Worm (Caenorhabditis elegans) whole organism, young adult: ENCODE results near the gene npr-31.

Experiments
- B0035.1 ChIP-seq: sonication (generic microtip); optimal IDR thresholded peaks from 2 replicates; lab custom pipeline; 2016; ENCODE audit warnings: missing genetic modification characterization, mild to moderate bottlenecking, missing compliant biosample characterization, missing genotype, missing genetic modification reagents
- F37B4.10 ChIP-seq: fragments of 200-800 bp; sonication (Bioruptor generic); IDR thresholded peaks from 2 replicates; pipeline ENCODE4 v1.3.6; 2022; ENCODE audit warnings: missing genetic modification characterization, missing compliant biosample characterization
- F39B2.1 ChIP-seq: fragments of 200-800 bp; sonication (Bioruptor generic); IDR thresholded peaks from 2 replicates; pipeline ENCODE4 v1.3.6; 2022; ENCODE audit warnings: missing genetic modification reagents, missing genetic modification characterization, missing compliant biosample characterization
- F49E8.2 ChIP-seq: sonication (generic microtip); optimal IDR thresholded peaks from 3 replicates; lab custom pipeline; 2017; ENCODE audit warnings: missing genetic modification characterization, mild to moderate bottlenecking, missing compliant biosample characterization, antibody characterized with exemption, moderate library complexity; ENCODE audit not compliant: insufficient read depth
- F57A8.1 ChIP-seq: fragments of 200-800 bp; sonication (Bioruptor generic); optimal IDR thresholded peaks from 2 replicates; lab custom pipeline; 2018; ENCODE audit warnings: mild to moderate bottlenecking, missing genetic modification characterization, moderate library complexity, missing compliant biosample characterization
- T07F8.4 ChIP-seq: sonication (generic microtip); optimal IDR thresholded peaks from 2 replicates; lab custom pipeline; 2016; ENCODE audit warnings: mild to moderate bottlenecking, missing genetic modification characterization, moderate library complexity, missing compliant biosample characterization
- Y53G8AR.9 ChIP-seq: fragments of 200-800 bp; sonication (Bioruptor generic); conservative IDR thresholded peaks from 2 replicates; pipeline ENCODE4 v1.3.6; 2022; ENCODE audit warnings: missing genetic modification reagents, missing genetic modification characterization, missing compliant biosample characterization
- Y67H2A.10 ChIP-seq: fragments of 200-800 bp; sonication (Bioruptor generic); conservative IDR thresholded peaks from 2 replicates; pipeline ENCODE4 v1.3.6; 2022; ENCODE audit warnings: missing genetic modification reagents, missing genetic modification characterization, missing compliant biosample characterization
- ama-1 ChIP-seq, 3 experiments: fragments of 150-350 bp in 1 of 3; sonication (generic microtip) in 2 of 3; optimal IDR thresholded peaks; 2 replicates each; lab custom pipeline; 2014 to 2018; ENCODE audit warnings: missing biosample characterization in 2 of 3, missing genetic modification characterization in 2 of 3, missing genetic modification reagents in 2 of 3
- atf-7 ChIP-seq: sonication (generic microtip); optimal IDR thresholded peaks from 2 replicates; lab custom pipeline; 2017; ENCODE audit warnings: mild to moderate bottlenecking, missing genetic modification characterization, missing compliant biosample characterization
- athp-1 ChIP-seq: sonication (generic microtip); optimal IDR thresholded peaks from 2 replicates; lab custom pipeline; 2017; ENCODE audit warnings: mild to moderate bottlenecking, missing genetic modification characterization, missing compliant biosample characterization
- attf-5 ChIP-seq: fragments of 200-800 bp; sonication (Bioruptor generic); optimal IDR thresholded peaks from 2 replicates; lab custom pipeline; 2018; ENCODE audit warnings: mild to moderate bottlenecking, missing genetic modification characterization, missing compliant biosample characterization
- attf-6 ChIP-seq: fragments of 200-800 bp; sonication (Bioruptor generic); IDR thresholded peaks from 2 replicates; pipeline ENCODE4 v1.3.6; 2022; ENCODE audit warnings: missing genetic modification reagents, missing genetic modification characterization, missing compliant biosample characterization
- cebp-1 ChIP-seq, 2 experiments: fragments of 200-800 bp in 1 of 2; sonication (Bioruptor generic) in 1 of 2; sonication (generic microtip) in 1 of 2; IDR thresholded peaks in 1 of 2; optimal IDR thresholded peaks in 1 of 2; 2 replicates each; pipeline versions ENCODE4 v1.3.6 to Lab custom; 2017 to 2022; ENCODE audit warnings: missing compliant biosample characterization in 2 of 2, missing genetic modification characterization in 2 of 2, mild to moderate bottlenecking in 1 of 2, missing genetic modification reagents in 1 of 2, moderate library complexity in 1 of 2
- chd-7 ChIP-seq: sonication (generic microtip); optimal IDR thresholded peaks from 2 replicates; lab custom pipeline; 2016; ENCODE audit warnings: mild to moderate bottlenecking, missing genetic modification characterization, moderate library complexity, missing compliant biosample characterization
- efl-1 ChIP-seq: fragments of 150-350 bp; optimal IDR thresholded peaks from 2 replicates; lab custom pipeline; 2014; ENCODE audit warnings: missing biosample characterization, missing genetic modification reagents, missing genetic modification characterization
- egl-18 ChIP-seq: fragments of 200-800 bp; sonication (Bioruptor generic); IDR thresholded peaks from 2 replicates; pipeline ENCODE4 v1.3.6; 2022; ENCODE audit warnings: missing genetic modification reagents, missing genetic modification characterization, missing compliant biosample characterization
- egrh-3 ChIP-seq: fragments of 200-800 bp; sonication (Bioruptor generic); IDR thresholded peaks from 2 replicates; pipeline ENCODE4 v1.3.6; 2022; ENCODE audit warnings: missing genetic modification reagents, missing genetic modification characterization, missing compliant biosample characterization
- ets-4 ChIP-seq: fragments of 200-800 bp; sonication (Bioruptor generic); optimal IDR thresholded peaks from 2 replicates; lab custom pipeline; 2018; ENCODE audit warnings: mild to moderate bottlenecking, missing genetic modification characterization, missing compliant biosample characterization
- hmg-1.2 ChIP-seq: fragments of 200-800 bp; sonication (Bioruptor generic); IDR thresholded peaks from 2 replicates; pipeline ENCODE4 v1.3.6; 2022; ENCODE audit warnings: missing genetic modification reagents, missing genetic modification characterization, missing compliant biosample characterization
- hsf-1 ChIP-seq: fragments of 200-800 bp; sonication (Bioruptor generic); IDR thresholded peaks from 2 replicates; pipeline ENCODE4 v1.3.6; 2022; ENCODE audit warnings: missing genetic modification reagents, missing genetic modification characterization, missing compliant biosample characterization
- lag-1 ChIP-seq: fragments of 200-800 bp; sonication (Bioruptor generic); IDR thresholded peaks from 2 replicates; pipeline ENCODE4 v1.3.6; 2022; ENCODE audit warnings: missing genetic modification reagents, missing genetic modification characterization, missing compliant biosample characterization
- lin-54 ChIP-seq: fragments of 200-800 bp; sonication (Bioruptor generic); optimal IDR thresholded peaks from 2 replicates; lab custom pipeline; 2018; ENCODE audit warnings: mild to moderate bottlenecking, missing genetic modification characterization, missing compliant biosample characterization
- lir-1 ChIP-seq: fragments of 200-800 bp; sonication (Bioruptor generic); conservative IDR thresholded peaks from 2 replicates; pipeline ENCODE4 v1.3.6; 2022; ENCODE audit warnings: missing genetic modification reagents, missing genetic modification characterization, missing compliant biosample characterization
- mcd-1 ChIP-seq: fragments of 200-800 bp; sonication (Bioruptor generic); IDR thresholded peaks from 2 replicates; pipeline ENCODE4 v1.3.6; 2022; ENCODE audit warnings: missing genetic modification reagents, missing genetic modification characterization, missing compliant biosample characterization
- mel-28 ChIP-seq: sonication (generic microtip); optimal IDR thresholded peaks from 2 replicates; lab custom pipeline; 2016; ENCODE audit warnings: borderline replicate concordance, mild to moderate bottlenecking, missing genetic modification characterization, missing compliant biosample characterization
- mxl-1 ChIP-seq: sonication (generic microtip); optimal IDR thresholded peaks from 2 replicates; lab custom pipeline; 2016; ENCODE audit warnings: missing genetic modification characterization, missing compliant biosample characterization
- nhr-179 ChIP-seq: sonication (generic microtip); optimal IDR thresholded peaks from 2 replicates; lab custom pipeline; 2016; ENCODE audit warnings: mild to moderate bottlenecking, missing genetic modification characterization, missing compliant biosample characterization
- nhr-80 ChIP-seq: sonication (generic microtip); optimal IDR thresholded peaks from 2 replicates; lab custom pipeline; 2016; ENCODE audit warnings: missing genetic modification characterization, missing compliant biosample characterization
- rec-8 ChIP-seq, 2 experiments: sonication (generic microtip); optimal IDR thresholded peaks; 2 replicates each; lab custom pipeline; 2016; ENCODE audit warnings: mild to moderate bottlenecking in 2 of 2, missing genetic modification characterization in 2 of 2, missing genetic modification reagents in 2 of 2, missing genotype in 2 of 2, missing biosample characterization in 1 of 2, missing compliant biosample characterization in 1 of 2, moderate library complexity in 1 of 2
- snpc-3.4 ChIP-seq: sonication (generic microtip); optimal IDR thresholded peaks from 2 replicates; lab custom pipeline; 2017; ENCODE audit warnings: missing genetic modification characterization, mild to moderate bottlenecking, missing compliant biosample characterization, antibody characterized with exemption, moderate library complexity, missing genotype, missing genetic modification reagents
- snpc-4 ChIP-seq, 5 experiments: fragments of 150-350 bp in 1 of 5; sonication (generic microtip) in 4 of 5; optimal IDR thresholded peaks; 2 replicates each; lab custom pipeline; 2014 to 2018; ENCODE audit warnings: missing genetic modification characterization in 5 of 5, missing biosample characterization in 3 of 5, antibody characterized with exemption in 2 of 5, mild to moderate bottlenecking in 2 of 5, missing compliant biosample characterization in 2 of 5, missing genotype in 2 of 5, moderate library complexity in 2 of 5, missing genetic modification reagents in 1 of 5
- tbx-9 ChIP-seq: sonication (generic microtip); optimal IDR thresholded peaks from 2 replicates; lab custom pipeline; 2016; ENCODE audit warnings: borderline replicate concordance, missing genetic modification characterization, inconsistent platforms, missing compliant biosample characterization
- unc-62 ChIP-seq: fragments of 150-350 bp; optimal IDR thresholded peaks from 2 replicates; lab custom pipeline; 2014; ENCODE audit warnings: missing biosample characterization, missing genetic modification reagents, missing genetic modification characterization
- zfh-2 ChIP-seq: fragments of 200-800 bp; sonication (Bioruptor generic); conservative IDR thresholded peaks from 2 replicates; pipeline ENCODE4 v1.3.6; 2022; ENCODE audit warnings: missing genetic modification reagents, missing genetic modification characterization, missing compliant biosample characterization
- zim-3 ChIP-seq: sonication (generic microtip); optimal IDR thresholded peaks from 2 replicates; lab custom pipeline; 2017; ENCODE audit warnings: mild to moderate bottlenecking, missing genetic modification characterization, moderate library complexity, missing compliant biosample characterization
- ztf-18 ChIP-seq: sonication (generic microtip); optimal IDR thresholded peaks from 2 replicates; lab custom pipeline; 2016; ENCODE audit warnings: missing genotype, mild to moderate bottlenecking, missing genetic modification characterization, missing compliant biosample characterization

npr-31 gene

ce11 chrII:7153095-7153494 is 8.7 kb downstream of the npr-31 start:
- TF ChIP-seq egrh-3 (GFP tag; lab: Robert Waterston, UW) (peak; percentile 51; the same call in 1 of the 2 replicates), zfh-2 (GFP tag; lab: Robert Waterston, UW) (peak; percentile 83), hsf-1 (0 out of 2 replicates have a peak, but pooled peaks have one; percentile 8)
- TF ChIP-seq, all 124 proteins: peak for 3; not testable (repeated sequence) for 121

ce11 chrII:7154711-7155110 is 10.3 kb downstream of the npr-31 start:
- TF ChIP-seq egrh-3 (GFP tag; lab: Robert Waterston, UW): peak; percentile 88
- TF ChIP-seq unc-62 (GFP tag; lab: Kevin White, UChicago): no peak
- peak; percentile 88 for TF ChIP-seq zfh-2 (GFP tag; lab: Robert Waterston, UW)

- TF ChIP-seq efl-1 (GFP tag; lab: Kevin White, UChicago) (no peak), nhr-80 (tag; lab: Kevin White, UChicago) (peak; percentile 69), zfh-2 (GFP tag; lab: Robert Waterston, UW) (no peak), ama-1 (optimal IDR thresholded peaks at IDR 0.05; lab: Kevin White, UChicago) (peak; percentile 14), ama-1 (GFP tag; optimal IDR thresholded peaks at IDR 0.05; lab: Kevin White, UChicago) (no peak), F37B4.10 (no peak), cebp-1 (GFP tag; IDR thresholded peaks at IDR 0.05; lab: Robert Waterston, UW) (no peak), cebp-1 (tag; optimal IDR thresholded peaks at IDR 0.05; lab: Kevin White, UChicago) (peak; percentile 9), zim-3 (tag; lab: Kevin White, UChicago) (no peak), hmg-1.2 (GFP tag; lab: Robert Waterston, UW) (peak; percentile 14; the same call in 1 of the 2 replicates), Y53G8AR.9 (GFP tag; lab: Robert Waterston, UW) (peak; percentile 49; the same call in 1 of the 2 replicates)
- TF ChIP-seq, all 124 proteins: peak for 5
Observed at ce11 chrII:7155392-7155791, 11.0 kb downstream of the npr-31 start, which contains the start of gene C27H5.2. Gene C27H5.2 (plus strand): TSS chrII:7155581.

- TF ChIP-seq snpc-4 (GFP tag; optimal IDR thresholded peaks at IDR 0.05; lab: Kevin White, UChicago) (no peak), snpc-4 (tag; optimal IDR thresholded peaks at IDR 0.05; lab: Kevin White, UChicago) (no peak), attf-5 (GFP tag; lab: Kevin White, UChicago) (peak; percentile 9), ets-4 (peak; percentile 10), attf-6 (GFP tag; lab: Robert Waterston, UW) (no peak), atf-7 (tag; lab: Kevin White, UChicago) (peak; percentile 14), nhr-80 (tag; lab: Kevin White, UChicago) (peak; percentile 79), unc-62 (GFP tag; lab: Kevin White, UChicago) (peak; percentile 38)
Observed at ce11 chrII:7157415-7157814, 13.0 kb downstream of the npr-31 start.

ce11 chrII:7161512-7161911 is 17.1 kb downstream of the npr-31 start, which contains the start of gene C27H5.12:
Gene C27H5.12 (minus strand): TSS chrII:7161612.
- TF ChIP-seq lag-1 (GFP tag; lab: Robert Waterston, UW) (no peak), F57A8.1 (no peak), rec-8 (tag; optimal IDR thresholded peaks at IDR 0.05; lab: Kevin White, UChicago) (no peak), B0035.1 (tag; lab: Kevin White, UChicago) (no peak), nhr-179 (tag; lab: Kevin White, UChicago) (no peak), nhr-80 (tag; lab: Kevin White, UChicago) (no peak), F49E8.2 (no peak), lir-1 (GFP tag; lab: Robert Waterston, UW) (no peak), egl-18 (no peak), lin-54 (no peak)

- TF ChIP-seq T07F8.4 (tag; lab: Kevin White, UChicago) (no peak), F39B2.1 (GFP tag; lab: Robert Waterston, UW) (no peak), chd-7 (tag; lab: Kevin White, UChicago) (no peak), athp-1 (tag; lab: Kevin White, UChicago) (no peak), efl-1 (GFP tag; lab: Kevin White, UChicago) (no peak), mxl-1 (no peak), ztf-18 (tag; lab: Kevin White, UChicago) (no peak), snpc-3.4 (tag; lab: Kevin White, UChicago) (no peak), mel-28 (tag; lab: Kevin White, UChicago) (no peak), tbx-9 (tag; lab: Kevin White, UChicago) (no peak), mcd-1 (GFP tag; lab: Robert Waterston, UW) (no peak), lir-1 (GFP tag; lab: Robert Waterston, UW) (no peak), Y67H2A.10 (no peak)
Observed at ce11 chrII:7165749-7166148, 21.3 kb downstream of the npr-31 start, which contains the start of gene mfsd-13.2. Gene mfsd-13.2 (minus strand): TSS chrII:7165849.
